Worm (Caenorhabditis elegans) whole organism, young adult: ENCODE data around the gene mab-10.

ENCODE experiments used
- madf-8 ChIP-seq: fragments of 200-800 bp; sonication (Bioruptor generic); conservative IDR thresholded peaks from 2 replicates; pipeline ENCODE4 v1.3.6; 2022; ENCODE audit warnings: missing genetic modification reagents, missing genetic modification characterization, missing compliant biosample characterization
- mcd-1 ChIP-seq: fragments of 200-800 bp; sonication (Bioruptor generic); IDR thresholded peaks from 2 replicates; pipeline ENCODE4 v1.3.6; 2022; ENCODE audit warnings: missing genetic modification reagents, missing genetic modification characterization, missing compliant biosample characterization

- TF ChIP-seq madf-8 (GFP tag; lab: Robert Waterston, UW) (no peak), mcd-1 (GFP tag; lab: Robert Waterston, UW) (peak; percentile 20; the same call in 1 of the 2 replicates)
Observed at ce11 chrII:10553377-10554045, 25.6 kb downstream of the mab-10 start.
